Worm (Caenorhabditis elegans): ENCODE results near the gene xtr-1.

- no peak for TF ChIP-seq B0310.2 (tag; optimal IDR thresholded peaks at IDR 0.05)
- TF ChIP-seq tbx-11 (GFP tag; IDR thresholded peaks at IDR 0.05) = no peak
- TF ChIP-seq scrt-1 (GFP tag; IDR thresholded peaks at IDR 0.05) = no peak
- no peak for TF ChIP-seq aly-1 (tag; optimal IDR thresholded peaks at IDR 0.05)
- no peak for TF ChIP-seq pes-1 (GFP tag; IDR thresholded peaks at IDR 0.05)
- TF ChIP-seq ama-1 (optimal IDR thresholded peaks at IDR 0.05) = no peak
- TF ChIP-seq hmbx-1 (tag; optimal IDR thresholded peaks at IDR 0.05) = no peak
- TF ChIP-seq F13C5.2 (tag; optimal IDR thresholded peaks at IDR 0.05) = no peak
Observed at ce11 chrX:11882800-11883199, 30.2 kb downstream of the xtr-1 start, which contains the start of the genes Y62H9A.5 and ule-5.

Measured in whole organism, early embryonic.